Worm (Caenorhabditis elegans) whole organism, early embryonic: Measurements from ENCODE around the gene T23B7.2.
"Not testable (repeated sequence)": the region's sequence is repeated elsewhere in the genome, so short reads cannot be mapped to it uniquely, and the experiment has no call there.

Source experiments
- B0310.2 ChIP-seq: sonication (generic microtip); optimal IDR thresholded peaks from 2 replicates; lab custom pipeline; 2016; ENCODE audit warnings: mild to moderate bottlenecking, missing genetic modification characterization, missing compliant biosample characterization
- F13C5.2 ChIP-seq: sonication (generic microtip); optimal IDR thresholded peaks from 2 replicates; lab custom pipeline; 2017; ENCODE audit warnings: mild to moderate bottlenecking, missing genetic modification characterization, inconsistent platforms, missing compliant biosample characterization
- aly-1 ChIP-seq: sonication (generic microtip); optimal IDR thresholded peaks from 2 replicates; lab custom pipeline; 2016; ENCODE audit warnings: missing genetic modification characterization, missing compliant biosample characterization
- ama-1 ChIP-seq: fragments of 150-350 bp; optimal IDR thresholded peaks from 2 replicates; lab custom pipeline; 2014
- ceh-13 ChIP-seq: fragments of 200-800 bp; sonication (Bioruptor generic); optimal IDR thresholded peaks from 2 replicates; lab custom pipeline; 2018; ENCODE audit warnings: mild to moderate bottlenecking, missing genetic modification characterization, missing compliant biosample characterization
- ceh-36 ChIP-seq: sonication (generic microtip); optimal IDR thresholded peaks from 2 replicates; lab custom pipeline; 2016; ENCODE audit warnings: missing genetic modification characterization, inconsistent platforms, missing compliant biosample characterization
- ets-7 ChIP-seq: sonication (generic microtip); optimal IDR thresholded peaks from 2 replicates; lab custom pipeline; 2016; ENCODE audit warnings: missing genotype, missing genetic modification characterization, missing compliant biosample characterization
- flt-1 ChIP-seq: fragments of 200-800 bp; sonication (Bioruptor generic); IDR thresholded peaks from 2 replicates; pipeline ENCODE4 v1.3.6; 2022; ENCODE audit warnings: missing genetic modification characterization, missing compliant biosample characterization
- hmbx-1 ChIP-seq: sonication (generic microtip); optimal IDR thresholded peaks from 2 replicates; lab custom pipeline; 2016; ENCODE audit warnings: mild to moderate bottlenecking, missing genetic modification characterization, missing compliant biosample characterization
- hmg-4 ChIP-seq: fragments of 200-800 bp; sonication (Bioruptor generic); optimal IDR thresholded peaks from 2 replicates; lab custom pipeline; 2018; ENCODE audit warnings: mild to moderate bottlenecking, missing genetic modification characterization, missing compliant biosample characterization
- hnd-1 ChIP-seq: sonication (generic microtip); optimal IDR thresholded peaks from 2 replicates; lab custom pipeline; 2016; ENCODE audit warnings: missing genetic modification characterization, missing compliant biosample characterization
- pes-1 ChIP-seq: fragments of 200-800 bp; sonication (Bioruptor generic); IDR thresholded peaks from 2 replicates; pipeline ENCODE4 v1.3.6; 2022; ENCODE audit warnings: missing genetic modification reagents, missing genetic modification characterization, missing compliant biosample characterization
- scrt-1 ChIP-seq: fragments of 200-800 bp; sonication (Bioruptor generic); IDR thresholded peaks from 2 replicates; pipeline ENCODE4 v1.3.6; 2022; ENCODE audit warnings: missing genetic modification characterization, missing compliant biosample characterization
- sea-1 ChIP-seq: fragments of 200-800 bp; sonication (Bioruptor generic); conservative IDR thresholded peaks from 2 replicates; pipeline ENCODE4 v1.3.6; 2022; ENCODE audit warnings: missing genetic modification characterization, missing compliant biosample characterization
- tbx-11 ChIP-seq: fragments of 200-800 bp; sonication (Bioruptor generic); IDR thresholded peaks from 2 replicates; pipeline ENCODE4 v1.3.6; 2022; ENCODE audit warnings: missing genetic modification characterization, missing compliant biosample characterization
- tbx-37 ChIP-seq: fragments of 200-800 bp; sonication (Bioruptor generic); conservative IDR thresholded peaks from 2 replicates; pipeline ENCODE4 v1.3.6; 2022; ENCODE audit warnings: missing genetic modification reagents, missing genetic modification characterization, missing compliant biosample characterization
- tra-4 ChIP-seq: sonication (generic microtip); optimal IDR thresholded peaks from 2 replicates; lab custom pipeline; 2017; ENCODE audit warnings: missing genetic modification characterization, missing compliant biosample characterization

T23B7.2 gene

DNA sequence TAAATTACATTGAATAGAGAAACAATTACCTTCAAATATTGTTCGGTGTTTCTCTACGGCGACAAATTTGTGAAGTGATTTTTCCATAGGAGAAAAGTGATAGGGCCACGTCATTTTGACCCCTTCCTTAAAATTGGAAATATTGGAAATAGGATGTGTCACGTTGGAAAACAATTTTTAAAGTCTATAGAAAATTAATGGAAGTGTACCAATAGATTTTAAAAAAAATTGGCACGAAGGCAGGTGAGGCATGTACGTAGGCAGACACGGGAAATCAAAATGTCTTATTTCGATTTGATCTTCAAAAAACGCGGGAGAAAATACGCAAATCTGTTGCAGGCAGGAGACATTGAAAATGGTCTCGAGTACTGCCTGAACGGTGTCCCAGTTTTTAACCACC, 4.4 kb downstream of the T23B7.2 start, which contains the start of gene C33F10.12:
TSS of gene C33F10.12 (minus strand) at position 101 of the 400 bp plus-strand sequence.
- TF ChIP-seq hnd-1 (tag; lab: Kevin White, UChicago) (no peak), hmbx-1 (tag; lab: Kevin White, UChicago) (no peak), tbx-37 (GFP tag; lab: Robert Waterston, UW) (no peak)

DNA sequence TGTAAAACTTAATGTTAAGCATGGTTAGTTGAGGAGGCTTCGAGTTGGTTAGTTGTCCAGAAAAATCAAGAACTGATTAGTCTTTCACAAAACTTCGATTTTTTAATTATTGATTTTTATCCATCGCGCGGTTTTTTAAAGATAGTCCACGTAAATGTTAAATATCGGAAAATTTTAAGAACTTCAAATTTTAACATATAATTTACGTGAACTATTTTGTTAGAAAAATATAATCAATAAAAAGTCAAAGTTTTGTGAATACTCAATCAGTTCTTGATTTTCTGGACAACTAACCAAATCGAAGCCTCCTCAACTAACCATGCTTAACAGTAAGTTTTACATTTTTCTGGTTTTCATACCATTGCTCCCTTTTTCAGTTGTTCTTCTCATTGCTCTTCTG, 7.3 kb downstream of the T23B7.2 start, which contains the start of the genes C33F10.11 and C33F10.1:
TSS of gene C33F10.11 (minus strand) at position 101 of the 400 bp plus-strand sequence.
TSS of gene C33F10.1 (plus strand) at position 263 of the 400 bp plus-strand sequence.
- TF ChIP-seq scrt-1 (GFP tag; lab: Robert Waterston, UW): no peak
- no peak for TF ChIP-seq B0310.2 (tag; lab: Kevin White, UChicago)
- TF ChIP-seq ets-7 (tag; lab: Kevin White, UChicago): no peak
- no peak for TF ChIP-seq ceh-13 (GFP tag; lab: Kevin White, UChicago)
- no peak for TF ChIP-seq flt-1 (GFP tag; lab: Robert Waterston, UW)
- TF ChIP-seq hmbx-1 (tag; lab: Kevin White, UChicago): no peak
- no peak for TF ChIP-seq ama-1
- no peak for TF ChIP-seq tra-4 (tag; lab: Kevin White, UChicago)
- TF ChIP-seq ceh-36: no peak
- no peak for TF ChIP-seq F13C5.2 (tag; lab: Kevin White, UChicago)
- no peak for TF ChIP-seq sea-1 (GFP tag; lab: Robert Waterston, UW)
- no peak for TF ChIP-seq tbx-11 (GFP tag; lab: Robert Waterston, UW)
- TF ChIP-seq hnd-1 (tag; lab: Kevin White, UChicago): no peak
- TF ChIP-seq hmg-4 (GFP tag; lab: Kevin White, UChicago): no peak
- TF ChIP-seq aly-1 (tag; lab: Kevin White, UChicago): no peak
- no peak for TF ChIP-seq tbx-37 (GFP tag; lab: Robert Waterston, UW)
- TF ChIP-seq pes-1 (GFP tag; lab: Robert Waterston, UW): no peak

DNA sequence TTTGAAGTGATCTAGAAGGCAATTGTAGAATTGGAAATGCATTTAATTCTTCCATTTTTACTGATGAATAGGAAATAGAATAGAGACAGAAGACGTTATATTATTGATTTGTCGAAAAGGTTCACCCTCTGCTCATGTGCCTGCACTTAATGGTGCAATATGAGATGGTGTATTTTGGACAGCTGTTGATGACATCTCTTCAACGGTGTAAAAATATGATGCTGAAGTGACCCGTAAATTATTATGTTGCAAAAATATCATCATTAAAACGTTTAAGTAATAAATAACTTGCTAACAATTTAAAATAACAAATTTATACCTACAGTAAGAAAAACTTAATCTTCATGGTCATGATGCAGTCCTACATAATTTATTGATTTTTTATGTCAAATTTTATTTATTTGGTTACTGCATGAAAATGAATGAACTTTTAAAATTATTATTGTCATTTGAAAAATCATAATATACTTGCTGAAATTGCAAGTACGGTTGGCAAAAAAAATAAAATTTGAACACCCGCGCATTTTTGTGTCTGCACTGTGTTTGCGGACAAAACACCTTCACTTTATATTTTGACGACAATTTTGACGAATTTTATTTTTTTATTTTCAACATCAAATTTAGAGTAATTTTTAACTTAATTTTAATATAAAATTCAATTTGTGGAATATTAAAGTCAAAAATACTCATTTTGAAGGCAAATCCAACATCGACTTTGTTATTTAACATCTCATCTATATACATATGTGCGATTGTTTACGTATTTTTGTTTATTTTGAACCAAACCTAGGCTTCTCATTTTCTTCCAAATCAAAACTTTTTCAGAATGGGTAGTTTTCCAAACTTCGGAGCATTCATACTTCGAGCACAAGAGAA, 14.1 kb downstream of the T23B7.2 start, which contains the start of the genes fbxb-88 and tbck-1:
TSS of gene fbxb-88 (minus strand) at position 151 of the 876 bp plus-strand sequence.
TSS of gene tbck-1 (plus strand) at position 826 of the 876 bp plus-strand sequence.
- TF ChIP-seq F13C5.2 (tag; lab: Kevin White, UChicago) (peak; percentile 46), hnd-1 (tag; lab: Kevin White, UChicago) (no peak)

DNA sequence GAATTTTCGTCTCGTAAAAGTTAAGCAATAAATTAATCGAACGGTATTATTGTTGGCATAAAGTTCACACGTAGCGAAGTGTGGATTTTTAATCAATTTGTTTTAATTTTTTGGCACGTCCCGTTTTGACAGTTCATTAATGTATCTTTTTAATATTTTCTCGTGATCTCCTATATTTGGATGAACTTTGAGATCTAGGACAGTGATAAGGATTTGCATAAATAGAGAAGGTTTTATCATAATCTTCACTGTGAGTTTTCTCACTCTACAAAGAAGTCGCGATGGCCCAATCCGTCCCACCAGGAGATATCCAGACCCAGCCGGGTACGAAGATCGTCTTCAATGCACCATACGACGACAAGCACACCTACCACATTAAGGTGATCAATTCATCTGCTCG, 16.9 kb downstream of the T23B7.2 start, which contains the start of the genes C33F10.8 and msp-40:
TSS of gene C33F10.8 (minus strand) at position 101 of the 400 bp plus-strand sequence.
TSS of gene msp-40 (plus strand) at position 282 of the 400 bp plus-strand sequence.
- not testable (repeated sequence) for TF ChIP-seq hnd-1 (tag; lab: Kevin White, UChicago); ama-1; scrt-1 (GFP tag; lab: Robert Waterston, UW)

DNA sequence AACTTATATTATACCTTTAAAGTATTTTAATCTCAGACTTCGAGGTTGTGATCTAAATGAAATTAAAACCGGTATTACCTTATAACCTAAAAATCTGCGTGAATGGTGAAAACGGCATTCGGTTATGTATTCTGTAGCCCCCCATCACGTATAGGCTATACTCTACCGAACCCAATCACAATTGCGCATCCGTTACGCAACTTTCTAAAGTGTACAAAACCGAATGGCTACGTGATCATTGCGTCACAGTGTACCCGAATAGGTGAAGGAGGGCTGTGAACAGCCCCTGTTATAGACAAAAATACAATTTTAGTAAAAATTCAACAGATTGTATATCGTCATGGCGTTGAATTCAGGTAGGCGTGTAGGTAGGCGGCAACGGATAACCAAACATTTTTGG, 19.4 kb downstream of the T23B7.2 start:
- TF ChIP-seq hmbx-1 (tag; lab: Kevin White, UChicago) (no peak), hnd-1 (tag; lab: Kevin White, UChicago) (no peak), ceh-36 (no peak), tra-4 (tag; lab: Kevin White, UChicago) (no peak), aly-1 (tag; lab: Kevin White, UChicago) (no peak), F13C5.2 (tag; lab: Kevin White, UChicago) (no peak)

DNA sequence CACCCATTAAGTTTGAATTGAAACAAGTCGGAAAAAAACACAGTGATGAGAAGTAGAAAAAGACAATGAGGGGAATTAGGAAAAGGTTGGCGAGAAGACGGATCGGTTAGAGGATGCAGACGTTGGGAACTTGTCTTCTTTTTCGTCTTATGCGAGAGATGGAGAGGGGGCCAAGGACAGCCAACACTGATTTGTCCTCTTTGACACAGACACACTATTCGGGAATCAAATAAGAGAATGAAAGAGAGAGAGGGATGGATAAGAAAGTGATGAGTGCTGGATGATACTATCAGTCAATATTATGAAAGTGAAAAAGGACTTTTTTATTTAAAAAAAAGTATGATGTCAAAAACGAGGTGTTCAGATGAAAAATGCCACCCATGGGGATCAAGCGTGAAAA, 20.3 kb downstream of the T23B7.2 start, which contains the start of gene lact-5:
TSS of gene lact-5 (minus strand) at position 1 of the 400 bp plus-strand sequence.
- TF ChIP-seq ceh-13 (GFP tag; lab: Kevin White, UChicago) (no peak), aly-1 (tag; lab: Kevin White, UChicago) (no peak), tbx-37 (GFP tag; lab: Robert Waterston, UW) (no peak), scrt-1 (GFP tag; lab: Robert Waterston, UW) (no peak), tbx-11 (GFP tag; lab: Robert Waterston, UW) (no peak), hnd-1 (tag; lab: Kevin White, UChicago) (no peak), pes-1 (GFP tag; lab: Robert Waterston, UW) (no peak)

DNA sequence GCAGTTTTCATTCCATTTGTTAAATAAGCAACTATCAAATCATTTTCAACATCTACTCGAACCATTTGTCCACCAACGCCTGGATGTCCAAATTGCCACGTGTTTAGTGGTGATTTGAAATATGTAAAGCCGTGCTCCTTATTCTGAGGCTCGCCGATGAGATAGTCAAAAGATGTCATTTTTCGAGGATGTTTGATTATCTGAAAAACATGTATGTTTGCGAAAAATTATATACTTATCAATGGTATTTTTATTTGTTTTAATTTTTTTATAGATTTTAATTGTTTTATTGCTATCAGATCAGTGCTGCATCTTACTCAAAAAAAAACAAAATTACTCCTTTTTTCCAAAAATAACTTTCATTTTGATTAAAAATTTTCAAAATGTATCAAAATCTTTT, 23.3 kb downstream of the T23B7.2 start:
- no peak for TF ChIP-seq ceh-13 (GFP tag; lab: Kevin White, UChicago)
- no peak for TF ChIP-seq tbx-11 (GFP tag; lab: Robert Waterston, UW)
- no peak for TF ChIP-seq pes-1 (GFP tag; lab: Robert Waterston, UW)
- no peak for TF ChIP-seq scrt-1 (GFP tag; lab: Robert Waterston, UW)
- no peak for TF ChIP-seq aly-1 (tag; lab: Kevin White, UChicago)
- no peak for TF ChIP-seq tbx-37 (GFP tag; lab: Robert Waterston, UW)
- no peak for TF ChIP-seq hnd-1 (tag; lab: Kevin White, UChicago)
- TF ChIP-seq hmg-4 (GFP tag; lab: Kevin White, UChicago): no peak
- TF ChIP-seq B0310.2 (tag; lab: Kevin White, UChicago): no peak
- no peak for TF ChIP-seq ceh-36
- TF ChIP-seq flt-1 (GFP tag; lab: Robert Waterston, UW): no peak
